Worm (Caenorhabditis elegans) whole organism, early embryonic: ENCODE data around the gene nspa-8.

Experiments used
- ama-1 ChIP-seq: fragments of 150-350 bp; optimal IDR thresholded peaks from 2 replicates; lab custom pipeline; 2014
- hnd-1 ChIP-seq: sonication (generic microtip); optimal IDR thresholded peaks from 2 replicates; lab custom pipeline; 2016; ENCODE audit warnings: missing genetic modification characterization, missing compliant biosample characterization
- sea-1 ChIP-seq: fragments of 200-800 bp; sonication (Bioruptor generic); conservative IDR thresholded peaks from 2 replicates; pipeline ENCODE4 v1.3.6; 2022; ENCODE audit warnings: missing genetic modification characterization, missing compliant biosample characterization

ce11 chrV:14831460-14832120 is 4.7 kb upstream of the nspa-8 start:
- TF ChIP-seq sea-1 (GFP tag; lab: Robert Waterston, UW) (no peak), ama-1 (lab: Kevin White, UChicago) (no peak), hnd-1 (tag; lab: Kevin White, UChicago) (no peak)
